Worm (Caenorhabditis elegans): ENCODE results near the gene fos-1.

fos-1 gene

ce11 chrV:5991490-5992069, 11.8 kb upstream of the fos-1 start (continued):
- TF ChIP-seq fkh-6 (tag; optimal IDR thresholded peaks at IDR 0.05): no peak
- no peak for TF ChIP-seq zip-5 (tag; optimal IDR thresholded peaks at IDR 0.05)
- TF ChIP-seq pag-3 (tag; optimal IDR thresholded peaks at IDR 0.05; ENCODE audit: borderline replicate concordance): no peak
- no peak for TF ChIP-seq ceh-24 (tag; optimal IDR thresholded peaks at IDR 0.05)
- no peak for TF ChIP-seq mec-3 (tag; optimal IDR thresholded peaks at IDR 0.05; ENCODE audit: borderline replicate concordance)
- TF ChIP-seq tbx-2 (tag; optimal IDR thresholded peaks at IDR 0.05): peak; percentile 50
- no peak for TF ChIP-seq eyg-1 (tag; optimal IDR thresholded peaks at IDR 0.05)
- no peak for TF ChIP-seq hlh-15 (tag; optimal IDR thresholded peaks at IDR 0.05)
- peak; percentile 54 for TF ChIP-seq rnt-1 (tag; optimal IDR thresholded peaks at IDR 0.05)
- no peak for TF ChIP-seq ttx-3 (tag; optimal IDR thresholded peaks at IDR 0.05)
- peak; percentile 94 for TF ChIP-seq unc-55 (GFP tag; optimal IDR thresholded peaks at IDR 0.05)
- TF ChIP-seq ceh-2 (tag; optimal IDR thresholded peaks at IDR 0.05): no peak
- no peak for TF ChIP-seq npax-4 (tag; optimal IDR thresholded peaks at IDR 0.05)
- no peak for TF ChIP-seq ceh-45 (GFP tag; IDR thresholded peaks at IDR 0.05)
- TF ChIP-seq gmeb-2 (tag; optimal IDR thresholded peaks at IDR 0.05): no peak
- TF ChIP-seq unc-86 (tag; optimal IDR thresholded peaks at IDR 0.05): no peak
- TF ChIP-seq dve-1 (tag; optimal IDR thresholded peaks at IDR 0.05): no peak
- TF ChIP-seq pax-1 (tag; optimal IDR thresholded peaks at IDR 0.05): no peak
- no peak for TF ChIP-seq lin-11 (tag; optimal IDR thresholded peaks at IDR 0.05)
- TF ChIP-seq hlh-6 (tag; optimal IDR thresholded peaks at IDR 0.05): no peak
- TF ChIP-seq sdc-2 (tag; optimal IDR thresholded peaks at IDR 0.05): no peak
- TF ChIP-seq ref-2 (tag; optimal IDR thresholded peaks at IDR 0.05): no peak
- TF ChIP-seq hlh-8 (tag; optimal IDR thresholded peaks at IDR 0.05): peak; percentile 35
- TF ChIP-seq che-1 (tag; optimal IDR thresholded peaks at IDR 0.05): no peak
- no peak for TF ChIP-seq ceh-19 (GFP tag; optimal IDR thresholded peaks at IDR 0.05)
- TF ChIP-seq pha-4 (tag; optimal IDR thresholded peaks at IDR 0.05): no peak
- TF ChIP-seq nhr-232 (tag; optimal IDR thresholded peaks at IDR 0.05): no peak
- no peak for TF ChIP-seq dmd-4 (tag; optimal IDR thresholded peaks at IDR 0.05; ENCODE audit: borderline replicate concordance)
- TF ChIP-seq K02D7.2 (tag; optimal IDR thresholded peaks at IDR 0.05): no peak
- TF ChIP-seq sox-2 (GFP tag; IDR thresholded peaks at IDR 0.05): no peak
- TF ChIP-seq C08G9.2 (tag; optimal IDR thresholded peaks at IDR 0.05): no peak
- peak; percentile 53 for TF ChIP-seq ceh-31 (tag; optimal IDR thresholded peaks at IDR 0.05)
- TF ChIP-seq elt-4 (tag; optimal IDR thresholded peaks at IDR 0.05): no peak
- TF ChIP-seq pat-9 (tag; optimal IDR thresholded peaks at IDR 0.05): no peak
- TF ChIP-seq elt-2 (tag; optimal IDR thresholded peaks at IDR 0.05): peak; percentile 47
- no peak for TF ChIP-seq T23F11.4 (GFP tag; optimal IDR thresholded peaks at IDR 0.05)
- peak; percentile 55 for TF ChIP-seq nfya-1 (tag; optimal IDR thresholded peaks at IDR 0.05)
- TF ChIP-seq ets-4 (tag; optimal IDR thresholded peaks at IDR 0.05): no peak

ce11 chrV:5995598-5995997, 7.8 kb upstream of the fos-1 start:
- TF ChIP-seq zip-5 (tag; optimal IDR thresholded peaks at IDR 0.05) (no peak), F13H6.1 (tag; optimal IDR thresholded peaks at IDR 0.05) (no peak), syd-9 (tag; optimal IDR thresholded peaks at IDR 0.05) (no peak), unc-55 (GFP tag; optimal IDR thresholded peaks at IDR 0.05) (peak; percentile 84), rnt-1 (tag; optimal IDR thresholded peaks at IDR 0.05) (peak; percentile 39), sdc-2 (tag; optimal IDR thresholded peaks at IDR 0.05) (no peak)

ce11 chrV:5996114-5996513, 7.3 kb upstream of the fos-1 start, which contains the start of gene cpg-4:
cpg-4 (plus strand) TSS chrV:5996416.
- TF ChIP-seq dmd-4 (tag; optimal IDR thresholded peaks at IDR 0.05; ENCODE audit: borderline replicate concordance) (no peak), hlh-8 (tag; optimal IDR thresholded peaks at IDR 0.05) (no peak), ceh-14 (tag; optimal IDR thresholded peaks at IDR 0.05) (no peak), zip-5 (tag; optimal IDR thresholded peaks at IDR 0.05) (no peak), ceh-19 (GFP tag; optimal IDR thresholded peaks at IDR 0.05) (no peak), tbx-7 (tag; optimal IDR thresholded peaks at IDR 0.05) (no peak), pros-1 (tag; optimal IDR thresholded peaks at IDR 0.05) (no peak), eyg-1 (tag; optimal IDR thresholded peaks at IDR 0.05) (no peak), syd-9 (tag; optimal IDR thresholded peaks at IDR 0.05) (no peak), fkh-10 (GFP tag; optimal IDR thresholded peaks at IDR 0.05) (no peak)
